Worm (Caenorhabditis elegans) whole organism, L2 larva: Measurements from ENCODE around the gene ttbk-7.

ENCODE experiments used
- ZK546.5 ChIP-seq: sonication (generic microtip); optimal IDR thresholded peaks from 2 replicates; lab custom pipeline; 2017; ENCODE audit warnings: missing biosample characterization, missing genetic modification characterization
- ama-1 ChIP-seq: fragments of 150-350 bp; optimal IDR thresholded peaks from 2 replicates; lab custom pipeline; 2018; ENCODE audit warnings: inconsistent platforms
- ceh-82 ChIP-seq: fragments of 150-350 bp; optimal IDR thresholded peaks from 2 replicates; lab custom pipeline; 2014; ENCODE audit warnings: missing biosample characterization, missing genetic modification characterization
- lin-13 ChIP-seq: fragments of 150-350 bp; optimal IDR thresholded peaks from 2 replicates; lab custom pipeline; 2014; ENCODE audit warnings: missing biosample characterization, missing genetic modification reagents, missing genetic modification characterization
- lin-39 ChIP-seq: fragments of 150-350 bp; optimal IDR thresholded peaks from 2 replicates; lab custom pipeline; 2014; ENCODE audit warnings: missing biosample characterization, missing genetic modification reagents, missing genetic modification characterization
- nhr-237 ChIP-seq: fragments of 150-350 bp; optimal IDR thresholded peaks from 2 replicates; lab custom pipeline; 2014; ENCODE audit warnings: missing biosample characterization, missing genetic modification characterization
- nhr-77 ChIP-seq: fragments of 150-350 bp; optimal IDR thresholded peaks from 2 replicates; lab custom pipeline; 2014; ENCODE audit warnings: missing biosample characterization, missing genetic modification characterization
- unc-39 ChIP-seq: fragments of 150-350 bp; optimal IDR thresholded peaks from 2 replicates; lab custom pipeline; 2014; ENCODE audit warnings: missing biosample characterization, missing genetic modification characterization
- zag-1 ChIP-seq: fragments of 150-350 bp; optimal IDR thresholded peaks from 2 replicates; lab custom pipeline; 2014; ENCODE audit warnings: missing biosample characterization, missing genetic modification characterization
- ztf-11 ChIP-seq: sonication (generic microtip); optimal IDR thresholded peaks from 2 replicates; lab custom pipeline; 2017; ENCODE audit warnings: missing biosample characterization, missing genetic modification characterization

DNA sequence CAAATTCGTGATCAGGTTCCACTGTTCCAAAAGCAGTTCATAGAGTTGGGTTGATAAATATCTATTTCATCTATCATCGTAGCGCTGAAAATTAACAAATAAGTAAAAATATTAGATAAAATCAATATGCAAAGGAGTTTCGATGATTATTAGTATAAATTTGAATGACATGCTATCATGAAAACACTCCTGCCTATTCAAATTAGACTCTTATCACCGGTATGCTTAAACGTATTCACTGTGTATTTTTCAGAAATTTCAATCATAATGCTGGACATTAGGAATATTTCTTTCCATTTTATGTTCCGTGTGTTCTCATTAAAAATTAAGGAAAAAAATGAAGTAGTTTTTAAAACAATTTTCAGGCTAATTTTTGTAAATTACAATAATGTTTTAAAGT is 50.4 kb downstream of the ttbk-7 start, which contains the start of gene C44H9.6:
- TF ChIP-seq ZK546.5 (tag; lab: Kevin White, UChicago) (no peak), ama-1 (lab: Kevin White, UChicago) (no peak), lin-39 (tag; lab: Kevin White, UChicago) (no peak), nhr-237 (no peak), ceh-82 (tag; lab: Kevin White, UChicago) (no peak), ztf-11 (tag; lab: Kevin White, UChicago) (no peak), lin-13 (GFP tag; lab: Kevin White, UChicago) (no peak), unc-39 (tag; lab: Kevin White, UChicago) (no peak), zag-1 (tag; lab: Kevin White, UChicago) (no peak), nhr-77 (tag; lab: Kevin White, UChicago) (no peak)
